Fruit fly (Drosophila melanogaster): ENCODE measurements around the gene PolG1.

The PolG1 gene

DNA sequence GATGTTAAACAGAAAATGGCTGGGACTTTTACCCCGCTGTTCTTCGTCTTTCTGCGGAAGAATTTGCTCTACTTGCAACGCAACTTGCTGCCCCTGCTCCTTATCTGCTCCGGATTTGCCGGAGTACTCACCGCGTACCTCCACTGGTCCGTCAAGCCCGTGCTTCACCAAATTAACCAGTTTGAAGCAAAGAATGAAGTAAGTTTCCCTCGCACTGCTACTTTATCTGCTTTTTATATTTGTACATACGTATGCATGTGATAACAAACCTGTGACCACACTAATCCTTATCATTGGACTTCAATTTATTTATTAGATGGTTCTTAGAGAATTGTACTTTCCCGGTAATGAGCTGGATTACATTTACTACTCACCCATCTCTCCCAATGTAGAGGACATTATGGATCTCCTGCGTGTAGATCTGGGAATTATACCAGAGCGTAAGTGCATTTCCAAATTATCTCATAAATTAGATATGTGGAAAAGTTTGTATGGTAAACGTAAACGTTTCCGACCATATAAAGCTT lies 43.4 kb downstream of the PolG1 start, which contains the start of gene CG16890:
TSS of gene CG16890 (minus strand) at position 184 of the 527 bp plus-strand sequence.
- no peak for TF ChIP-seq psq (optimal IDR thresholded peaks at IDR 0.05)
- no peak for TF ChIP-seq Sin3A (optimal IDR thresholded peaks at IDR 0.05)
- no peak for TF ChIP-seq ttk (optimal IDR thresholded peaks at IDR 0.05)
- no peak for TF ChIP-seq h (optimal IDR thresholded peaks at IDR 0.05)
- no peak for TF ChIP-seq insv (optimal IDR thresholded peaks at IDR 0.05)
- no peak for TF ChIP-seq Myc (optimal IDR thresholded peaks at IDR 0.05)

DNA sequence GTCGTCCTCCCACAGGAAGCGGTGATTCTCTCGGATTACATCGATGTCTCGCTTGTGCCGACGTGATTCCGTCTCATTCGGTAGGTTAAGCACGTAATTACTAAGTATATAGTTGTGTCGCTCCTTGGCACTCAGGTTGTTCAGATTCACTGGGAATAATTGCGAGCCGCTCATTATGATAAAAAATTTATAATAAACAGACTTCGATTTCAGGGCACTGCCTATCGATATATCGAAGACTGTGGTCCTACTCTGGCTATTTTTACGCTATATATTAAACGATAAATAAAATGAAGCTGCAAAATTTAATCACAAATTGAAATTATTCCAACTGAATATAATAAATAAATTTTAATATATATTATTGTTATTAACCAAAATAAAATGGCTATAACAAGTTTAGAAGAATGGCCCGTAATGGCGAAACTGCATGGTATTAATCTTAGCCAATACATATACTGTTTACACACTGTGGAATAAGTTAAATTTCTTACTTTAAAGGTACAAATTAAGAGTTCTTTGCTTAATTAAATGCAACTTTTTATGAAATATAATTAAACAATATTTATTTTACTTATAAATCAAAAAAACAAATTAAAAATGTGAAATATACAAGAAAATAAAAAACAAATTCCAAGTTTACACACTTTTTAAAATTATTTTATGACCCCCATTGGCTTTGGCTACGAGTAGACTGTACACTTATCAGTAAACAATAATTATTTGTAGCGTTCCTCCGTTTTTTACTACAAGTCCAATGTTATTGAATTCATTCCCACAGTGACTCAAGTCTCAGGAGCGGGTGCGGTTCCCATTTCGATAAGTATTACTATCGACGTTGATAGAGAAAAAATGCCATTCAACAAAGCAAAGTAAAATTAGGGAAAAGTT lies 44.1 kb downstream of the PolG1 start, which contains the start of gene Eato:
TSS of gene Eato (plus strand) at position 821 of the 891 bp plus-strand sequence.
- TF ChIP-seq insv (optimal IDR thresholded peaks at IDR 0.05) = no peak
- no peak for TF ChIP-seq Myc (optimal IDR thresholded peaks at IDR 0.05)
- no peak for TF ChIP-seq ttk (optimal IDR thresholded peaks at IDR 0.05)
- no peak for TF ChIP-seq psq (optimal IDR thresholded peaks at IDR 0.05)
- no peak for TF ChIP-seq h (optimal IDR thresholded peaks at IDR 0.05)
- TF ChIP-seq Sin3A (optimal IDR thresholded peaks at IDR 0.05) = no peak

DNA sequence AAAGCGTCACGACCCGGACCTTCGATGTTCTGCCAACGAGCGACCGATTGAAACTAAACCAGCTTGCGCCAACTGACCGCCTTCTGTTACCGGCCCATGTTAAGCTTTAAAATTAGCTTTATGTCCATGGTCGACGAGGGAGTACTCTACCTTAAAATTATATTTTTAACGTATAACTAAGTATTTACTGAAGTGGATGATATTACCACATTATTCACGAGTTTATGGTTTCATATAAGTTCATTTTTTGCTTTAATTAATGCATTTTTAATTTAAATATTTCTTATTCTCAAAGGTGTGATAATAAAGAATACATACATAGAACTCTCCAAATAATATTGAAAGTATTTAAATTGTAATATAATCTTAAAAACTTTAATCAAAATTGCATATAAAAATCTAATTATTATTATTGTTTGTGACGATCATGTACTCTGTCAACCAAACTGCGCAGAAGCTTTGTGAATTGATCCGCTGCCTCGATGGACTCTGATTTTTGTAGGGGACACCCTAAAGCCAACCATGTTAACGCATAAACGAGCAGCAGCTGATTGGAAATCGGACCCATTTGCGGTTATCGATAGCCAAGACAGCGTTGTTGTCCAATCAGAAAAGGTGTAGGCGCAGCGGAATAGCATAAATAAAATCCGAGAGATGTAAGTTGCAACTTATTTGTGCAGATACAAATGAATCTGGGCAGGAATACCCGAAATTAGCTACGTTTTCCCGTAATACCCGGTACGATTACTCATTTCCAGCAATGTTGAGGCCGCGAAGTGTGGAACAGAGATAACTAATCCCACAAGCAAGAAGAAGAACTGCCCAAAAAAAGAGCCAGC lies 47.2 kb downstream of the PolG1 start, which contains the start of the genes CG9008 and p38b:
TSS of gene CG9008 (minus strand) at position 57 of the 839 bp plus-strand sequence.
TSS of gene p38b (plus strand) at position 581 of the 839 bp plus-strand sequence.
- TF ChIP-seq Sin3A (optimal IDR thresholded peaks at IDR 0.05) = no peak
- no peak for TF ChIP-seq psq (optimal IDR thresholded peaks at IDR 0.05)
- TF ChIP-seq h (optimal IDR thresholded peaks at IDR 0.05) = no peak
- no peak for TF ChIP-seq ttk (optimal IDR thresholded peaks at IDR 0.05)
- no peak for TF ChIP-seq Myc (optimal IDR thresholded peaks at IDR 0.05)
- no peak for TF ChIP-seq insv (optimal IDR thresholded peaks at IDR 0.05)

dm6 chr2L:13779795-13780108 lies 47.8 kb downstream of the PolG1 start:
- TF ChIP-seq h (optimal IDR thresholded peaks at IDR 0.05) (no peak), Sin3A (optimal IDR thresholded peaks at IDR 0.05) (no peak), ttk (optimal IDR thresholded peaks at IDR 0.05) (no peak), Myc (optimal IDR thresholded peaks at IDR 0.05) (no peak), insv (optimal IDR thresholded peaks at IDR 0.05) (no peak), psq (optimal IDR thresholded peaks at IDR 0.05) (no peak)

DNA sequence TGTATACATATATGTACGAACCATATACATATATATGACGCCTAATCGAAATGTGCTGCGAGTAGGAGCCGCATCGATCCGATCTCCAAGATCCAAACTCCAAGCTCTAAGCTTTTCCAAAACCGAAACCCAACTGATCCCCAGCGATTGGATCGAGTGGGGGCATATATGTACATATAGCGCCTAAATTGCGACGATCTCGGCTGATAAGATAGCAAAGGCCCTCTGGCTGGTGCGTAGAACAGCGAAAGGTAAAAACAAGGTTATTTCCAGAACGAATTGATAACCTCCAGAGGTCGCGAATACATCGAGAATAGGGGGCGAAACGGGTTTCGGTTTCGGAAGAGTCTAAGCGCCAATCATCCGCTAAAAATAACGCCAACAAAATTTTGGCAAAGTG lies 48.4 kb downstream of the PolG1 start:
- TF ChIP-seq h (optimal IDR thresholded peaks at IDR 0.05) (no peak), Sin3A (optimal IDR thresholded peaks at IDR 0.05) (no peak), ttk (optimal IDR thresholded peaks at IDR 0.05) (no peak), Myc (optimal IDR thresholded peaks at IDR 0.05) (no peak), psq (optimal IDR thresholded peaks at IDR 0.05) (no peak), insv (optimal IDR thresholded peaks at IDR 0.05) (no peak)

dm6 chr2L:13778648-13779047 lies 48.9 kb downstream of the PolG1 start:
- TF ChIP-seq h (optimal IDR thresholded peaks at IDR 0.05) (no peak), ttk (optimal IDR thresholded peaks at IDR 0.05) (no peak), psq (optimal IDR thresholded peaks at IDR 0.05) (no peak), Myc (optimal IDR thresholded peaks at IDR 0.05) (no peak), insv (optimal IDR thresholded peaks at IDR 0.05) (no peak), Sin3A (optimal IDR thresholded peaks at IDR 0.05) (no peak)

DNA sequence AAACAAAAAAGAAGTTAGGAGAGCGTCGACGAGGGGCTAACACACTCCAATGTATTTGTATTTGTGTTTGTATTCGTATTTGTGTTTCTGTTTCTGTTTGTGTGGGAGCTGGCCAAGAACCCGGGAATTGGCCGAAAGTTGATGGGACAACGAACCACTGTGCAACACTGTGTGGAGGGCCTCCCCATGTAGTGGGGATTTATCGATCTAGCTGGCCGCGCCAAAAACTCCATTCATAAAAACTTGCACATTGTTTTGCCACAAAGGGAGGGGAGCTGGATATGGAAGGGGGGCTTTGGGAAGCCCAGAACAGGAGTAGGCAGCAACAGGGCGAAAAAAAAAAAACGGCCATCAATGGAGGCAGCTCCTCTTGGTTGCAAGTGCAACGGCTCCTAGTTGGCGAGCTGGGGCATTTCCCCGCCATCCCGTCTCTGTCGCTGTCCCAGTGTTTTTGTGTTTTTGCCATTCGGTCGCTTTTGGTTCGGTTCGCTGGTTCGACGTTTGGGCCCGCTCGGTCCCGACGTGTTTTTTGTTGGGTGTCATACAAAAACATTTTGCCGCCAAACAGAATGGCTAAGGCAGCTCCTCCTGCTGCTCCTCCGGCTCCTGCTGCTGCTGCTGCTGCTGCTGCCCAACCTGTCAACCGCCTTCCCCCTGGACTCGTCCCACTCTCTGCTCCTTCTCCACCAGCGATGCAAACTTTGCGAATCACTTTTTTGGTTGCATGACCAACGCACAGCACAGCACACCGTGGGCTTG lies 50.5 kb downstream of the PolG1 start:
- no peak for TF ChIP-seq ttk (optimal IDR thresholded peaks at IDR 0.05)
- no peak for TF ChIP-seq Sin3A (optimal IDR thresholded peaks at IDR 0.05)
- TF ChIP-seq psq (optimal IDR thresholded peaks at IDR 0.05) = no peak
- no peak for TF ChIP-seq Myc (optimal IDR thresholded peaks at IDR 0.05)
- no peak for TF ChIP-seq h (optimal IDR thresholded peaks at IDR 0.05)
- TF ChIP-seq insv (optimal IDR thresholded peaks at IDR 0.05) = no peak

Measured in Kc167 (cell line).